Fruit fly (Drosophila melanogaster): ENCODE results near the gene Top3alpha.
A peak's percentile ranks its signal among the peaks of the same experiment; 100 is the strongest.

Top3alpha gene

dm6 chr2L:19454070-19454751 is 43.8 kb upstream of the Top3alpha start, which contains the start of gene CG10026:
TSS of gene CG10026 (plus strand) at chr2L:19454256.
- TF ChIP-seq dmrt93B (GFP tag; optimal IDR thresholded peaks at IDR 0.05) (no peak), ey (GFP tag; optimal IDR thresholded peaks at IDR 0.05) (peak; percentile 59), Jra (GFP tag; optimal IDR thresholded peaks at IDR 0.05) (no peak), OdsH (GFP tag; optimal IDR thresholded peaks at IDR 0.05) (peak; percentile 58), h (GFP tag; optimal IDR thresholded peaks at IDR 0.05) (peak; percentile 25), Sp1 (GFP tag; optimal IDR thresholded peaks at IDR 0.05) (peak; percentile 51), woc (GFP tag; optimal IDR thresholded peaks at IDR 0.05) (peak; percentile 31), Dif (GFP tag; optimal IDR thresholded peaks at IDR 0.05; ENCODE audit: partially characterized antibody) (peak; percentile 34), br (GFP tag; optimal IDR thresholded peaks at IDR 0.05) (peak; percentile 59), fru (GFP tag; optimal IDR thresholded peaks at IDR 0.05) (peak; percentile 52), rgr (GFP tag; optimal IDR thresholded peaks at IDR 0.05) (peak; percentile 62), psq (GFP tag; optimal IDR thresholded peaks at IDR 0.05) (peak; percentile 61), HLH106 (tag; optimal IDR thresholded peaks at IDR 0.05) (peak; percentile 53), foxo (GFP tag; optimal IDR thresholded peaks at IDR 0.05) (peak in 1 of 2 experiments; percentile 16), Myc (optimal IDR thresholded peaks at IDR 0.05) (no peak)

dm6 chr2L:19455209-19455608 is 42.8 kb upstream of the Top3alpha start:
- TF ChIP-seq jim (GFP tag; optimal IDR thresholded peaks at IDR 0.05) = no peak
- TF ChIP-seq rgr (GFP tag; optimal IDR thresholded peaks at IDR 0.05) = no peak
- no peak for TF ChIP-seq N (GFP tag; optimal IDR thresholded peaks at IDR 0.05)
- no peak for TF ChIP-seq Hr83 (GFP tag; optimal IDR thresholded peaks at IDR 0.05; ENCODE audit: poor library complexity, severe bottlenecking)
- TF ChIP-seq sv (GFP tag; optimal IDR thresholded peaks at IDR 0.05) = no peak
- TF ChIP-seq tai (GFP tag; optimal IDR thresholded peaks at IDR 0.05) = no peak
- TF ChIP-seq HLH106 (tag; optimal IDR thresholded peaks at IDR 0.05) = no peak
- TF ChIP-seq psq (GFP tag; optimal IDR thresholded peaks at IDR 0.05) = no peak
- TF ChIP-seq lola (GFP tag; optimal IDR thresholded peaks at IDR 0.05) = no peak
- no peak for TF ChIP-seq pan (optimal IDR thresholded peaks at IDR 0.05)
- TF ChIP-seq OdsH (GFP tag; optimal IDR thresholded peaks at IDR 0.05) = no peak
- no peak for TF ChIP-seq GATAd (GFP tag; optimal IDR thresholded peaks at IDR 0.05)
- no peak for TF ChIP-seq dsf (GFP tag; optimal IDR thresholded peaks at IDR 0.05; ENCODE audit: borderline replicate concordance)
- no peak for TF ChIP-seq brk (GFP tag; optimal IDR thresholded peaks at IDR 0.05)
- no peak for TF ChIP-seq usp (GFP tag; optimal IDR thresholded peaks at IDR 0.05)
- TF ChIP-seq CG9705 (GFP tag; optimal IDR thresholded peaks at IDR 0.05) = no peak
- no peak for TF ChIP-seq Rel (GFP tag; optimal IDR thresholded peaks at IDR 0.05)
- TF ChIP-seq Rel (tag; optimal IDR thresholded peaks at IDR 0.05) = no peak
- TF ChIP-seq dmrt93B (GFP tag; optimal IDR thresholded peaks at IDR 0.05) = no peak
- no peak for TF ChIP-seq Jra (GFP tag; optimal IDR thresholded peaks at IDR 0.05)

- no peak for TF ChIP-seq Rel (GFP tag; optimal IDR thresholded peaks at IDR 0.05)
- peak; percentile 93 for TF ChIP-seq Rel (tag; optimal IDR thresholded peaks at IDR 0.05)
- no peak for TF ChIP-seq Hnf4 (GFP tag; optimal IDR thresholded peaks at IDR 0.05)
These were observed 42.2 kb upstream of the Top3alpha start for dm6 chr2L:19455723-19456122.

dm6 chr2L:19457890-19458580 is 39.9 kb upstream of the Top3alpha start:
- no peak for TF ChIP-seq Rel (GFP tag; optimal IDR thresholded peaks at IDR 0.05)
- TF ChIP-seq Rel (tag; optimal IDR thresholded peaks at IDR 0.05) = no peak

- TF ChIP-seq Hnf4 (GFP tag; optimal IDR thresholded peaks at IDR 0.05) (no peak), usp (GFP tag; optimal IDR thresholded peaks at IDR 0.05) (no peak), Hr83 (GFP tag; optimal IDR thresholded peaks at IDR 0.05; ENCODE audit: poor library complexity, severe bottlenecking) (no peak), CG32264 (GFP tag; optimal IDR thresholded peaks at IDR 0.05) (no peak), CrebA (GFP tag; optimal IDR thresholded peaks at IDR 0.05; ENCODE audit: borderline replicate concordance) (no peak), h (GFP tag; optimal IDR thresholded peaks at IDR 0.05) (no peak), tai (GFP tag; optimal IDR thresholded peaks at IDR 0.05) (no peak), GATAd (GFP tag; optimal IDR thresholded peaks at IDR 0.05) (no peak), lola (GFP tag; optimal IDR thresholded peaks at IDR 0.05) (no peak), dmrt93B (GFP tag; optimal IDR thresholded peaks at IDR 0.05) (no peak), Vsx2 (GFP tag; optimal IDR thresholded peaks at IDR 0.05; ENCODE audit: partially characterized antibody) (no peak), N (GFP tag; optimal IDR thresholded peaks at IDR 0.05) (no peak)
These were observed 38.6 kb upstream of the Top3alpha start for dm6 chr2L:19459404-19459803.
